Worm (Caenorhabditis elegans): ENCODE results near the gene Y39G8B.9.

ce11 chrII:13991741-13992140, 10.6 kb downstream of the Y39G8B.9 start, which contains the start of gene Y39G8B.5:
- TF ChIP-seq attf-5 (GFP tag; optimal IDR thresholded peaks at IDR 0.05) (no peak), ama-1 (optimal IDR thresholded peaks at IDR 0.05) (no peak), ama-1 (GFP tag; optimal IDR thresholded peaks at IDR 0.05) (no peak), Y67H2A.10 (GFP tag; conservative IDR thresholded peaks at IDR 0.05) (no peak)

Data from whole organism, young adult.